Fruit fly (Drosophila melanogaster) whole organism, embryonic: ENCODE data around the gene CG33281.
A peak's percentile ranks its signal among the peaks of the same experiment; 100 is the strongest.

Source experiments
- ATbp ChIP-seq: fragments of 200-800 bp; sonication (Bioruptor generic); optimal IDR thresholded peaks from 2 replicates; lab custom pipeline; 2017; ENCODE audit warnings: missing biosample characterization, mild to moderate bottlenecking, missing genetic modification characterization, missing genetic modification reagents
- Atf3 ChIP-seq: fragments of 200-800 bp; sonication (Bioruptor generic); optimal IDR thresholded peaks from 3 replicates; lab custom pipeline; 2016; ENCODE audit warnings: missing biosample characterization, missing genetic modification characterization
- BtbVII ChIP-seq: fragments of 200-800 bp; sonication (Bioruptor generic); optimal IDR thresholded peaks from 3 replicates; lab custom pipeline; 2017; ENCODE audit warnings: missing biosample characterization, mild to moderate bottlenecking, missing genetic modification characterization
- CG10979 ChIP-seq: fragments of 200-800 bp; sonication (Bioruptor generic); optimal IDR thresholded peaks from 2 replicates; lab custom pipeline; 2018; ENCODE audit warnings: missing biosample characterization, mild to moderate bottlenecking, missing genetic modification characterization, moderate library complexity
- CG13123 ChIP-seq: fragments of 200-800 bp; sonication (Bioruptor generic); optimal IDR thresholded peaks from 2 replicates; lab custom pipeline; 2016; ENCODE audit warnings: missing biosample characterization, missing genetic modification characterization
- CG13894 ChIP-seq: fragments of 200-800 bp; sonication (Bioruptor generic); optimal IDR thresholded peaks from 3 replicates; lab custom pipeline; 2018; ENCODE audit warnings: missing biosample characterization, mild to moderate bottlenecking, missing genetic modification characterization, moderate library complexity
- CG14860 ChIP-seq: fragments of 200-800 bp; sonication (Bioruptor generic); IDR thresholded peaks from 3 replicates; pipeline ENCODE4 v1.3.6; 2022; ENCODE audit warnings: missing biosample characterization, missing genetic modification characterization; ENCODE audit not compliant: partially characterized antibody
- CG15269 ChIP-seq: fragments of 200-800 bp; sonication (Bioruptor generic); optimal IDR thresholded peaks from 2 replicates; lab custom pipeline; 2018; ENCODE audit warnings: missing biosample characterization, mild to moderate bottlenecking, missing genetic modification characterization, moderate library complexity
- CG15479 ChIP-seq: fragments of 200-800 bp; sonication (Bioruptor generic); optimal IDR thresholded peaks from 3 replicates; lab custom pipeline; 2019; ENCODE audit warnings: missing biosample characterization, mild to moderate bottlenecking, missing genetic modification characterization, moderate library complexity
- CG15514 ChIP-seq: fragments of 200-800 bp; sonication (Bioruptor generic); optimal IDR thresholded peaks from 3 replicates; lab custom pipeline; 2017; ENCODE audit warnings: missing biosample characterization, missing genetic modification characterization, mild to moderate bottlenecking, moderate library complexity, missing genetic modification reagents
- CG17186 ChIP-seq: fragments of 200-800 bp; sonication (Bioruptor generic); optimal IDR thresholded peaks from 3 replicates; lab custom pipeline; 2017; ENCODE audit warnings: missing biosample characterization, missing genetic modification reagents, missing genetic modification characterization
- CG18764 ChIP-seq: fragments of 200-800 bp; sonication (Bioruptor generic); optimal IDR thresholded peaks from 3 replicates; lab custom pipeline; 2016; ENCODE audit warnings: missing biosample characterization, missing genetic modification characterization
- CG30403 ChIP-seq: fragments of 200-800 bp; sonication (Bioruptor generic); optimal IDR thresholded peaks from 3 replicates; lab custom pipeline; 2016; ENCODE audit warnings: missing biosample characterization, missing genetic modification characterization
- CG34376 ChIP-seq: fragments of 200-800 bp; sonication (Bioruptor generic); optimal IDR thresholded peaks from 2 replicates; lab custom pipeline; 2018; ENCODE audit warnings: missing biosample characterization, mild to moderate bottlenecking, missing genetic modification characterization
- CG4328 ChIP-seq: fragments of 200-800 bp; sonication (Bioruptor generic); optimal IDR thresholded peaks from 3 replicates; lab custom pipeline; 2017; ENCODE audit warnings: missing biosample characterization, missing genetic modification reagents, missing genetic modification characterization
- CG4820 ChIP-seq: fragments of 200-800 bp; sonication (Bioruptor generic); optimal IDR thresholded peaks from 3 replicates; lab custom pipeline; 2016; ENCODE audit warnings: missing biosample characterization, missing genetic modification characterization
- CG5953 ChIP-seq: fragments of 200-800 bp; sonication (Bioruptor generic); IDR thresholded peaks from 2 replicates; pipeline ENCODE4 v1.3.6; 2022; ENCODE audit warnings: missing biosample characterization, missing genetic modification characterization
- CG7839 ChIP-seq: fragments of 200-800 bp; sonication (Bioruptor generic); optimal IDR thresholded peaks from 3 replicates; lab custom pipeline; 2018; ENCODE audit warnings: missing biosample characterization, mild to moderate bottlenecking, missing genetic modification characterization, moderate library complexity
- CG8281 ChIP-seq: fragments of 200-800 bp; sonication (Bioruptor generic); optimal IDR thresholded peaks from 2 replicates; lab custom pipeline; 2018; ENCODE audit warnings: missing biosample characterization, mild to moderate bottlenecking, missing genetic modification characterization, moderate library complexity
- CG8944 ChIP-seq: fragments of 200-800 bp; sonication (Bioruptor generic); optimal IDR thresholded peaks from 3 replicates; lab custom pipeline; 2016; ENCODE audit warnings: missing biosample characterization, missing genetic modification characterization
- Chrac-16 ChIP-seq: fragments of 200-800 bp; sonication (Bioruptor generic); optimal IDR thresholded peaks from 3 replicates; lab custom pipeline; 2016; ENCODE audit warnings: missing biosample characterization, missing genetic modification characterization
- D19A ChIP-seq: fragments of 200-800 bp; optimal IDR thresholded peaks from 3 replicates; lab custom pipeline; 2019; ENCODE audit warnings: missing biosample characterization, mild to moderate bottlenecking, missing genetic modification characterization, moderate library complexity
- Dfd ChIP-seq, 2 experiments: fragments of >200 bp; optimal IDR thresholded peaks; 2 replicates each; lab custom pipeline; 2017; ENCODE audit warnings: missing biosample characterization in 2 of 2, missing genetic modification characterization in 2 of 2
- E2f1 ChIP-seq: fragments of 200-800 bp; sonication (Bioruptor generic); IDR thresholded peaks from 2 replicates; pipeline ENCODE4 v1.3.6; 2022; ENCODE audit warnings: missing biosample characterization, missing genetic modification characterization
- Fer3 ChIP-seq: fragments of 200-800 bp; sonication (Bioruptor generic); optimal IDR thresholded peaks from 2 replicates; lab custom pipeline; 2018; ENCODE audit warnings: missing biosample characterization, mild to moderate bottlenecking, missing genetic modification characterization, moderate library complexity
- HLHmδ ChIP-seq: fragments of 200-800 bp; sonication (Bioruptor generic); optimal IDR thresholded peaks from 2 replicates; lab custom pipeline; 2018; ENCODE audit warnings: missing biosample characterization, mild to moderate bottlenecking, missing genetic modification characterization, moderate library complexity
- Hmx ChIP-seq: fragments of 200-800 bp; sonication (Bioruptor generic); optimal IDR thresholded peaks from 2 replicates; lab custom pipeline; 2016; ENCODE audit warnings: missing biosample characterization, missing genetic modification characterization
- NC2α ChIP-seq: fragments of 200-800 bp; sonication (Bioruptor generic); optimal IDR thresholded peaks from 2 replicates; lab custom pipeline; 2016; ENCODE audit warnings: missing biosample characterization, missing genetic modification characterization
- Stat92E ChIP-seq, 3 experiments: fragments of >200 bp in 2 of 3; fragments of 200-800 bp in 1 of 3; sonication (Bioruptor generic) in 1 of 3; optimal IDR thresholded peaks; 2 replicates each; lab custom pipeline; 2017 to 2019; ENCODE audit warnings: missing biosample characterization in 3 of 3, missing genetic modification characterization in 3 of 3, mild to moderate bottlenecking in 1 of 3, moderate library complexity in 1 of 3
- Vsx1 ChIP-seq: fragments of 200-800 bp; sonication (Bioruptor generic); optimal IDR thresholded peaks from 2 replicates; lab custom pipeline; 2017; ENCODE audit warnings: missing biosample characterization, mild to moderate bottlenecking, missing genetic modification characterization, missing genetic modification reagents
- al ChIP-seq: fragments of 200-800 bp; sonication (Bioruptor generic); IDR thresholded peaks from 2 replicates; pipeline ENCODE4 v1.3.6; 2022; ENCODE audit warnings: missing biosample characterization, missing genetic modification characterization
- bigmax ChIP-seq: fragments of 200-800 bp; sonication (Bioruptor generic); optimal IDR thresholded peaks from 2 replicates; lab custom pipeline; 2018; ENCODE audit warnings: missing biosample characterization, mild to moderate bottlenecking, missing genetic modification characterization
- caup ChIP-seq: fragments of 200-800 bp; sonication (Bioruptor generic); optimal IDR thresholded peaks from 3 replicates; lab custom pipeline; 2017; ENCODE audit warnings: missing biosample characterization, mild to moderate bottlenecking, missing genetic modification characterization, moderate library complexity; ENCODE audit not compliant: severe bottlenecking
- chinmo ChIP-seq: fragments of 200-800 bp; sonication (Bioruptor generic); IDR thresholded peaks from 4 replicates; pipeline ENCODE4 v1.3.6; 2022; ENCODE audit warnings: missing biosample characterization, missing genetic modification characterization; ENCODE audit not compliant: partially characterized antibody
- chm ChIP-seq: fragments of 200-800 bp; sonication (Bioruptor generic); IDR thresholded peaks from 2 replicates; pipeline ENCODE4 v1.3.6; 2022; ENCODE audit warnings: missing biosample characterization, missing genetic modification characterization
- dati ChIP-seq: fragments of 200-800 bp; sonication (Bioruptor generic); IDR thresholded peaks from 2 replicates; pipeline ENCODE4 v1.3.6; 2022; ENCODE audit warnings: missing biosample characterization, missing genetic modification characterization
- grn ChIP-seq: fragments of 200-800 bp; sonication (Bioruptor generic); optimal IDR thresholded peaks from 3 replicates; lab custom pipeline; 2017; ENCODE audit warnings: missing biosample characterization, missing genetic modification characterization
- mirr ChIP-seq: fragments of 200-800 bp; sonication (Bioruptor generic); optimal IDR thresholded peaks from 3 replicates; lab custom pipeline; 2018; ENCODE audit warnings: missing biosample characterization, mild to moderate bottlenecking, missing genetic modification characterization
- onecut ChIP-seq: fragments of 200-800 bp; sonication (Bioruptor generic); IDR thresholded peaks from 2 replicates; pipeline ENCODE4 v1.3.6; 2022; ENCODE audit warnings: missing biosample characterization, missing genetic modification characterization
- pan ChIP-seq, 4 experiments: fragments of >200 bp in 3 of 4; fragments of 200-800 bp in 1 of 4; sonication (Bioruptor generic) in 1 of 4; optimal IDR thresholded peaks in 3 of 4; IDR thresholded peaks in 1 of 4; 2 replicates each; pipeline versions ENCODE4 v1.3.6 to Lab custom; 2017 to 2022; ENCODE audit warnings: missing biosample characterization in 2 of 4, missing genetic modification characterization in 2 of 4, mixed read lengths in 1 of 4
- pfk ChIP-seq: fragments of 200-800 bp; sonication (Bioruptor generic); optimal IDR thresholded peaks from 2 replicates; lab custom pipeline; 2018; ENCODE audit warnings: missing biosample characterization, mild to moderate bottlenecking, missing genetic modification characterization, moderate library complexity
- pzg ChIP-seq: fragments of 200-800 bp; sonication (Bioruptor generic); optimal IDR thresholded peaks from 3 replicates; lab custom pipeline; 2018; ENCODE audit warnings: missing biosample characterization, mild to moderate bottlenecking, missing genetic modification characterization, moderate library complexity
- ranshi ChIP-seq: fragments of 200-800 bp; sonication (Bioruptor generic); IDR thresholded peaks from 2 replicates; pipeline ENCODE4 v1.3.6; 2022; ENCODE audit warnings: missing biosample characterization, missing genetic modification characterization
- sd ChIP-seq: fragments of 200-800 bp; sonication (Bioruptor generic); optimal IDR thresholded peaks from 3 replicates; lab custom pipeline; 2018; ENCODE audit warnings: missing biosample characterization, mild to moderate bottlenecking, missing genetic modification characterization, moderate library complexity
- sens ChIP-seq: fragments of 200-800 bp; sonication (Bioruptor generic); peaks from one replicate; lab custom pipeline; 2016; ENCODE audit warnings: missing biosample characterization, missing genetic modification characterization
- sima ChIP-seq: fragments of 200-800 bp; sonication (Bioruptor generic); optimal IDR thresholded peaks from 2 replicates; lab custom pipeline; 2016; ENCODE audit warnings: missing biosample characterization, missing genetic modification characterization
- trem ChIP-seq: fragments of 200-800 bp; optimal IDR thresholded peaks from 3 replicates; lab custom pipeline; 2019; ENCODE audit warnings: missing biosample characterization, mild to moderate bottlenecking, missing genetic modification characterization, moderate library complexity
- wek ChIP-seq: fragments of 200-800 bp; sonication (Bioruptor generic); optimal IDR thresholded peaks from 3 replicates; lab custom pipeline; 2018; ENCODE audit warnings: missing biosample characterization, mild to moderate bottlenecking, missing genetic modification characterization, moderate library complexity
- wor ChIP-seq: fragments of 200-800 bp; sonication (Bioruptor generic); IDR thresholded peaks from 2 replicates; pipeline ENCODE4 v1.3.6; 2022; ENCODE audit warnings: missing biosample characterization, missing genetic modification characterization

The CG33281 gene

dm6 chr2L:3280484-3280993 lies 43.5 kb upstream of the CG33281 start, which contains the start of gene OtopLb (continued):
- TF ChIP-seq Stat92E (GFP tag; optimal IDR thresholded peaks at IDR 0.05; lab: Kevin White, UChicago) (no peak), grn (GFP tag; lab: Kevin White, UChicago) (peak; percentile 90), NC2α (GFP tag; lab: Kevin White, UChicago) (no peak), CG18764 (GFP tag; lab: Kevin White, UChicago) (no peak), wek (GFP tag; lab: Kevin White, UChicago) (peak; percentile 57), onecut (GFP tag; lab: Robert Waterston, UW) (peak; percentile 60; the same call in 1 of the 2 replicates), CG13123 (GFP tag; lab: Kevin White, UChicago) (no peak), pfk (GFP tag; lab: Kevin White, UChicago) (peak; percentile 13), E2f1 (no peak), dati (no peak), chm (GFP tag; lab: Robert Waterston, UW) (no peak), CG13894 (tag; lab: Kevin White, UChicago) (peak; percentile 23), CG8944 (GFP tag; lab: Kevin White, UChicago) (no peak), caup (GFP tag; lab: Kevin White, UChicago) (peak; percentile 67), BtbVII (GFP tag; lab: Kevin White, UChicago) (peak; percentile 73), CG15479 (GFP tag; lab: Kevin White, UChicago) (no peak), sd (no peak), chinmo (GFP tag; lab: Robert Waterston, UW) (0 out of 4 replicates have a peak, but pooled peaks have one; percentile 25), mirr (GFP tag; lab: Kevin White, UChicago) (peak; percentile 87), Dfd (GFP tag; optimal IDR thresholded peaks at IDR 0.05; lab: Kevin White, UChicago) (no peak), Vsx1 (GFP tag; lab: Kevin White, UChicago) (peak; percentile 53), CG4328 (GFP tag; lab: Kevin White, UChicago) (peak; percentile 24), CG34376 (peak; percentile 52), wor (GFP tag; lab: Robert Waterston, UW) (no peak), CG10979 (tag; lab: Kevin White, UChicago) (no peak), ranshi (GFP tag; lab: Robert Waterston, UW) (no peak), CG15269 (peak; percentile 10), bigmax (no peak), al (GFP tag; lab: Robert Waterston, UW) (no peak), HLHmδ (GFP tag; lab: Kevin White, UChicago) (peak; percentile 30), CG14860 (GFP tag; lab: Robert Waterston, UW) (no peak), CG7839 (tag; lab: Kevin White, UChicago) (no peak), CG8281 (tag; lab: Kevin White, UChicago) (peak; percentile 68), CG4820 (GFP tag; lab: Kevin White, UChicago) (no peak), sens (GFP tag; lab: Kevin White, UChicago) (peak; percentile 65), Hmx (no peak), ATbp (GFP tag; lab: Kevin White, UChicago) (peak; percentile 59), CG17186 (GFP tag; lab: Kevin White, UChicago) (no peak), pzg (GFP tag; lab: Kevin White, UChicago) (no peak), Chrac-16 (GFP tag; lab: Kevin White, UChicago) (no peak), Atf3 (GFP tag; lab: Kevin White, UChicago) (no peak), Fer3 (tag; lab: Kevin White, UChicago) (peak; percentile 34), sima (GFP tag; lab: Kevin White, UChicago) (no peak), CG30403 (GFP tag; lab: Kevin White, UChicago) (no peak), pan (optimal IDR thresholded peaks at IDR 0.05; lab: Kevin White, UChicago) (no peak), pan (GFP tag; optimal IDR thresholded peaks at IDR 0.05 in 1 of 2, IDR thresholded peaks at IDR 0.05 in 1 of 2) (peak in 1 of 2 experiments; percentile 10), D19A (no peak), CG15514 (GFP tag; lab: Kevin White, UChicago) (peak; percentile 37), CG5953 (no peak), trem (tag; lab: Kevin White, UChicago) (no peak)
